Worm (Caenorhabditis elegans) whole organism, L1 larva: Measurements from ENCODE around the gene C27A2.12.
A peak's percentile ranks its signal among the peaks of the same experiment; 100 is the strongest.

Experiments
- C04F5.9 ChIP-seq: sonication (generic microtip); optimal IDR thresholded peaks from 2 replicates; lab custom pipeline; 2016; ENCODE audit warnings: missing genetic modification characterization, missing compliant biosample characterization
- C34B4.2 ChIP-seq: sonication (generic microtip); optimal IDR thresholded peaks from 2 replicates; lab custom pipeline; 2017; ENCODE audit warnings: mild to moderate bottlenecking, missing genetic modification characterization, missing compliant biosample characterization
- alr-1 ChIP-seq: fragments of 200-800 bp; sonication (Bioruptor generic); optimal IDR thresholded peaks from 2 replicates; lab custom pipeline; 2018; ENCODE audit warnings: borderline replicate concordance, mild to moderate bottlenecking, missing genetic modification characterization, missing compliant biosample characterization
- ceh-8 ChIP-seq: fragments of 200-800 bp; sonication (Bioruptor generic); optimal IDR thresholded peaks from 2 replicates; lab custom pipeline; 2018; ENCODE audit warnings: mild to moderate bottlenecking, missing genetic modification characterization, moderate library complexity, missing compliant biosample characterization
- ceh-90 ChIP-seq: sonication (generic microtip); optimal IDR thresholded peaks from 2 replicates; lab custom pipeline; 2016; ENCODE audit warnings: missing genetic modification characterization, missing compliant biosample characterization
- dsc-1 ChIP-seq: sonication (generic microtip); optimal IDR thresholded peaks from 2 replicates; lab custom pipeline; 2016; ENCODE audit warnings: mild to moderate bottlenecking, missing genetic modification characterization, missing compliant biosample characterization
- efl-1 ChIP-seq, 4 experiments: fragments of 150-350 bp; optimal IDR thresholded peaks in 3 of 4; peaks in 1 of 4; 1 replicate in 1 of 4; 2 replicates in 3 of 4; lab custom pipeline; 2014; ENCODE audit warnings: missing biosample characterization in 2 of 4, missing genetic modification characterization in 2 of 4, missing genetic modification reagents in 2 of 4
- efl-3 ChIP-seq: fragments of 200-800 bp; sonication (Bioruptor generic); optimal IDR thresholded peaks from 2 replicates; lab custom pipeline; 2018; ENCODE audit warnings: mild to moderate bottlenecking, missing genetic modification characterization, missing compliant biosample characterization
- egl-13 ChIP-seq: sonication (generic microtip); optimal IDR thresholded peaks from 2 replicates; lab custom pipeline; 2016; ENCODE audit warnings: missing genotype, missing genetic modification reagents, missing genetic modification characterization, missing compliant biosample characterization
- elt-2 ChIP-seq: sonication (generic microtip); optimal IDR thresholded peaks from 2 replicates; lab custom pipeline; 2016; ENCODE audit warnings: missing genetic modification characterization, mild to moderate bottlenecking, inconsistent platforms, missing compliant biosample characterization, missing genetic modification reagents
- elt-3 ChIP-seq, 6 experiments: fragments of 150-350 bp in 1 of 6; sonication (generic microtip); optimal IDR thresholded peaks; 2 replicates each; lab custom pipeline; 2017 to 2018; ENCODE audit warnings: missing biosample characterization in 6 of 6, missing genetic modification characterization in 6 of 6, inconsistent platforms in 1 of 6
- ets-5 ChIP-seq: fragments of 200-800 bp; sonication (Bioruptor generic); IDR thresholded peaks from 2 replicates; pipeline ENCODE4 v1.3.6; 2022; ENCODE audit warnings: missing genetic modification characterization, missing compliant biosample characterization
- fkh-8 ChIP-seq: sonication (generic microtip); optimal IDR thresholded peaks from 2 replicates; lab custom pipeline; 2016; ENCODE audit warnings: mild to moderate bottlenecking, missing genetic modification characterization, missing compliant biosample characterization
- fos-1 ChIP-seq: fragments of 150-350 bp; optimal IDR thresholded peaks from 2 replicates; lab custom pipeline; 2014; ENCODE audit warnings: missing biosample characterization, missing genetic modification characterization
- grh-1 ChIP-seq: fragments of 200-800 bp; sonication (Bioruptor generic); IDR thresholded peaks from 2 replicates; pipeline ENCODE4 v1.3.6; 2022; ENCODE audit warnings: missing genetic modification reagents, missing genetic modification characterization, missing compliant biosample characterization
- hlh-4 ChIP-seq: sonication (generic microtip); optimal IDR thresholded peaks from 2 replicates; lab custom pipeline; 2016; ENCODE audit warnings: mild to moderate bottlenecking, missing genetic modification characterization, missing compliant biosample characterization
- irx-1 ChIP-seq: sonication (generic microtip); optimal IDR thresholded peaks from 2 replicates; lab custom pipeline; 2016; ENCODE audit warnings: missing genetic modification characterization, missing compliant biosample characterization
- isw-1 ChIP-seq: fragments of 200-800 bp; sonication (Bioruptor generic); IDR thresholded peaks from 2 replicates; pipeline ENCODE4 v1.3.6; 2022; ENCODE audit warnings: missing genetic modification characterization, missing compliant biosample characterization
- jun-1 ChIP-seq: fragments of 150-350 bp; optimal IDR thresholded peaks from 2 replicates; lab custom pipeline; 2014; ENCODE audit warnings: missing biosample characterization, missing genetic modification reagents, missing genetic modification characterization
- lin-14 ChIP-seq: fragments of 200-800 bp; sonication (Bioruptor generic); optimal IDR thresholded peaks from 2 replicates; lab custom pipeline; 2018; ENCODE audit warnings: mild to moderate bottlenecking, missing genetic modification characterization, moderate library complexity, missing compliant biosample characterization
- lin-15B ChIP-seq: fragments of 150-350 bp; sonication (generic microtip); optimal IDR thresholded peaks from 3 replicates; lab custom pipeline; 2014; ENCODE audit warnings: missing biosample characterization, missing genetic modification characterization
- lin-39 ChIP-seq: fragments of 150-350 bp; optimal IDR thresholded peaks from 2 replicates; lab custom pipeline; 2014; ENCODE audit warnings: missing biosample characterization, missing genetic modification reagents, missing genetic modification characterization
- lsy-2 ChIP-seq, 2 experiments: fragments of 150-350 bp; optimal IDR thresholded peaks; 2 replicates each; lab custom pipeline; 2014; ENCODE audit warnings: missing biosample characterization in 2 of 2, missing genetic modification characterization in 2 of 2
- mab-9 ChIP-seq: fragments of 200-800 bp; sonication (Bioruptor generic); IDR thresholded peaks from 2 replicates; pipeline ENCODE4 v1.3.6; 2022; ENCODE audit warnings: missing genetic modification reagents, missing genetic modification characterization, missing compliant biosample characterization
- mef-2 ChIP-seq: fragments of 150-350 bp; optimal IDR thresholded peaks from 2 replicates; lab custom pipeline; 2014; ENCODE audit warnings: missing biosample characterization, missing genetic modification characterization
- nhr-11 ChIP-seq: fragments of 150-350 bp; optimal IDR thresholded peaks from 2 replicates; lab custom pipeline; 2014; ENCODE audit warnings: missing biosample characterization, missing genetic modification characterization
- nhr-12 ChIP-seq: sonication (generic microtip); optimal IDR thresholded peaks from 2 replicates; lab custom pipeline; 2017; ENCODE audit warnings: missing biosample characterization, missing genetic modification characterization
- nhr-237 ChIP-seq: fragments of 150-350 bp; optimal IDR thresholded peaks from 2 replicates; lab custom pipeline; 2014; ENCODE audit warnings: missing biosample characterization, missing genetic modification characterization
- nhr-28 ChIP-seq: fragments of 150-350 bp; optimal IDR thresholded peaks from 2 replicates; lab custom pipeline; 2014; ENCODE audit warnings: missing biosample characterization, missing genetic modification characterization
- nhr-47 ChIP-seq: sonication (generic microtip); optimal IDR thresholded peaks from 2 replicates; lab custom pipeline; 2016; ENCODE audit warnings: mild to moderate bottlenecking, missing genetic modification characterization, moderate library complexity, missing compliant biosample characterization
- nhr-71 ChIP-seq: sonication (generic microtip); optimal IDR thresholded peaks from 2 replicates; lab custom pipeline; 2016; ENCODE audit warnings: mild to moderate bottlenecking, missing genetic modification characterization, moderate library complexity, missing compliant biosample characterization
- nhr-77 ChIP-seq: fragments of 150-350 bp; optimal IDR thresholded peaks from 2 replicates; lab custom pipeline; 2014; ENCODE audit warnings: missing biosample characterization, missing genetic modification characterization
- nhr-84 ChIP-seq: sonication (generic microtip); optimal IDR thresholded peaks from 2 replicates; lab custom pipeline; 2017; ENCODE audit warnings: missing biosample characterization, missing genetic modification characterization
- nhr-85 ChIP-seq: sonication (generic microtip); peaks from one replicate; lab custom pipeline; 2016; ENCODE audit warnings: missing genetic modification characterization, inconsistent platforms, missing compliant biosample characterization
- pag-3 ChIP-seq: sonication (generic microtip); optimal IDR thresholded peaks from 2 replicates; lab custom pipeline; 2017; ENCODE audit warnings: missing genetic modification characterization, mild to moderate bottlenecking, missing compliant biosample characterization, antibody characterized with exemption, borderline replicate concordance; ENCODE audit not compliant: insufficient read depth
- pax-3 ChIP-seq: fragments of 200-800 bp; sonication (Bioruptor generic); optimal IDR thresholded peaks from 2 replicates; lab custom pipeline; 2018; ENCODE audit warnings: mild to moderate bottlenecking, missing genetic modification characterization, moderate library complexity, missing compliant biosample characterization
- rnt-1 ChIP-seq: sonication (generic microtip); optimal IDR thresholded peaks from 2 replicates; lab custom pipeline; 2016; ENCODE audit warnings: mild to moderate bottlenecking, missing genetic modification characterization, moderate library complexity, missing compliant biosample characterization
- snpc-4 ChIP-seq: fragments of 150-350 bp; optimal IDR thresholded peaks from 2 replicates; lab custom pipeline; 2014; ENCODE audit warnings: missing biosample characterization, missing genetic modification characterization
- snu-23 ChIP-seq: sonication (generic microtip); optimal IDR thresholded peaks from 2 replicates; lab custom pipeline; 2016; ENCODE audit warnings: missing genetic modification characterization, missing compliant biosample characterization
- swsn-7 ChIP-seq: sonication (generic microtip); optimal IDR thresholded peaks from 2 replicates; lab custom pipeline; 2016; ENCODE audit warnings: missing genetic modification characterization, missing compliant biosample characterization
- tbx-2 ChIP-seq: sonication (generic microtip); optimal IDR thresholded peaks from 2 replicates; lab custom pipeline; 2016; ENCODE audit warnings: missing genetic modification characterization, missing compliant biosample characterization
- unc-130 ChIP-seq: fragments of 150-350 bp; optimal IDR thresholded peaks from 2 replicates; lab custom pipeline; 2017; ENCODE audit warnings: missing biosample characterization, missing genetic modification characterization, inconsistent platforms
- unc-62 ChIP-seq: fragments of 150-350 bp; optimal IDR thresholded peaks from 2 replicates; lab custom pipeline; 2014; ENCODE audit warnings: missing biosample characterization, missing genetic modification reagents, missing genetic modification characterization
- vab-15 ChIP-seq: sonication (generic microtip); optimal IDR thresholded peaks from 2 replicates; lab custom pipeline; 2017; ENCODE audit warnings: missing genotype, mild to moderate bottlenecking, missing genetic modification characterization, missing compliant biosample characterization
- zag-1 ChIP-seq: fragments of 150-350 bp; optimal IDR thresholded peaks from 2 replicates; lab custom pipeline; 2014; ENCODE audit warnings: missing biosample characterization, missing genetic modification characterization
- ztf-11 ChIP-seq, 2 experiments: sonication (generic microtip); optimal IDR thresholded peaks; 2 replicates each; lab custom pipeline; 2016 to 2017; ENCODE audit warnings: missing genetic modification characterization in 2 of 2, missing biosample characterization in 1 of 2, missing compliant biosample characterization in 1 of 2

Gene C27A2.12

ce11 chrII:5071265-5071664 lies 13.3 kb upstream of the C27A2.12 start, which contains the start of gene C27A2.7:
TSS of gene C27A2.7 (minus strand) at chrII:5071365.
- TF ChIP-seq C34B4.2 (tag; lab: Kevin White, UChicago), result no peak
- no peak for TF ChIP-seq elt-3 (tag; optimal IDR thresholded peaks at IDR 0.05; lab: Kevin White, UChicago)
- no peak for TF ChIP-seq nhr-71 (tag; lab: Kevin White, UChicago)
- TF ChIP-seq ceh-8 (GFP tag; lab: Kevin White, UChicago), result no peak
- no peak for TF ChIP-seq tbx-2 (tag; lab: Kevin White, UChicago)
- no peak for TF ChIP-seq snpc-4 (tag; lab: Kevin White, UChicago)
- no peak for TF ChIP-seq egl-13 (tag; lab: Kevin White, UChicago)
- no peak for TF ChIP-seq ztf-11 (tag; optimal IDR thresholded peaks at IDR 0.05; lab: Kevin White, UChicago)
- TF ChIP-seq pax-3 (tag; lab: Kevin White, UChicago), result no peak
- TF ChIP-seq alr-1 (tag; lab: Kevin White, UChicago), result no peak
- TF ChIP-seq ceh-90, result no peak
- no peak for TF ChIP-seq irx-1 (tag; lab: Kevin White, UChicago)
- no peak for TF ChIP-seq lin-39 (tag; lab: Kevin White, UChicago)
- no peak for TF ChIP-seq C04F5.9 (tag; lab: Kevin White, UChicago)

DNA sequence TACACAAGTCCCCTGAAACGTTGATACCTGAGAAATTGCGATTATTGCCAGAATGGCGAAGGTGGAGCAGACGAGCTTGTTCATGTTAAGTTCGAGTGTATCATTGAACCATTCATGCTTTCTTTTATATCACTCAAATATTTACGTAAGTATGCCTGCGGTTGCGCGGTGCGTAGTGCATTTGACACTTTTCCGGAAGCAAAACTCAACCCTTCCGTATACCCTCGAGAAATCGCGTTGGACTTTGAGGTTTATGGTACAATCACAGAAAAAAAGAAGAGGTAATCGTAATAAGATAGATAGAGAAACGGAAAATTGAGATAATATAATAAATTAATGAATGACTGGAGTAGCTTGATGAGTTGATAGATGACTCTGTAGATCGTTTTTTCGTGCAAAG lies 11.6 kb upstream of the C27A2.12 start, which contains the start of gene idpb-2:
Gene idpb-2, minus strand, starts transcription at position 101 of the 400 bp plus-strand sequence.
- TF ChIP-seq lin-39 (tag; lab: Kevin White, UChicago) (no peak), nhr-71 (tag; lab: Kevin White, UChicago) (no peak), ceh-8 (GFP tag; lab: Kevin White, UChicago) (no peak), swsn-7 (tag; lab: Kevin White, UChicago) (no peak), nhr-85 (no peak), vab-15 (tag; lab: Kevin White, UChicago) (no peak)
- TF ChIP-seq, all 84 proteins: peak for 0

- TF ChIP-seq nhr-85, result no peak
- TF ChIP-seq nhr-28 (tag; lab: Kevin White, UChicago), result no peak
- TF ChIP-seq nhr-77, result no peak
- no peak for TF ChIP-seq hlh-4 (tag; lab: Kevin White, UChicago)
- TF ChIP-seq lsy-2 (tag; optimal IDR thresholded peaks at IDR 0.05; lab: Kevin White, UChicago), result no peak
- TF ChIP-seq pag-3 (tag; lab: Kevin White, UChicago), result no peak
- TF ChIP-seq dsc-1 (tag; lab: Kevin White, UChicago), result peak; percentile 64
- TF ChIP-seq unc-130, result no peak
- TF ChIP-seq efl-3 (GFP tag; lab: Kevin White, UChicago), result no peak
- TF ChIP-seq nhr-12 (tag; lab: Kevin White, UChicago), result no peak
- TF ChIP-seq egl-13 (tag; lab: Kevin White, UChicago), result peak; percentile 42
- no peak for TF ChIP-seq mef-2 (tag; lab: Kevin White, UChicago)
- no peak for TF ChIP-seq snu-23 (GFP tag; lab: Kevin White, UChicago)
- TF ChIP-seq ets-5 (GFP tag; lab: Robert Waterston, UW), result no peak
- no peak for TF ChIP-seq irx-1 (tag; lab: Kevin White, UChicago)
- no peak for TF ChIP-seq efl-1 (optimal IDR thresholded peaks at IDR 0.05; lab: Kevin White, UChicago)
- no peak for TF ChIP-seq efl-1 (GFP tag; optimal IDR thresholded peaks at IDR 0.05 in 1 of 2; lab: Kevin White, UChicago)
- no peak for TF ChIP-seq lin-14
- TF ChIP-seq nhr-71 (tag; lab: Kevin White, UChicago), result no peak
- no peak for TF ChIP-seq nhr-84
- TF ChIP-seq fkh-8, result peak; percentile 76
Measured at ce11 chrII:5067927-5068326, 10.0 kb upstream of the C27A2.12 start, which contains the start of gene C27A2.8. TSS of gene C27A2.8 (minus strand) at chrII:5068043.

- peak; percentile 33 for TF ChIP-seq pax-3 (tag; lab: Kevin White, UChicago)
- TF ChIP-seq mab-9 (GFP tag; lab: Robert Waterston, UW), result no peak
- no peak for TF ChIP-seq nhr-11 (tag; lab: Kevin White, UChicago)
- TF ChIP-seq lin-14, result no peak
- no peak for TF ChIP-seq jun-1 (tag; lab: Kevin White, UChicago)
- no peak for TF ChIP-seq unc-62 (GFP tag; lab: Kevin White, UChicago)
- no peak for TF ChIP-seq fkh-8
- no peak for TF ChIP-seq elt-3 (tag; optimal IDR thresholded peaks at IDR 0.05; lab: Kevin White, UChicago)
- TF ChIP-seq nhr-77, result no peak
- no peak for TF ChIP-seq isw-1 (GFP tag; lab: Robert Waterston, UW)
- no peak for TF ChIP-seq grh-1 (GFP tag; lab: Robert Waterston, UW)
- TF ChIP-seq fos-1 (tag; lab: Kevin White, UChicago), result no peak
- no peak for TF ChIP-seq nhr-237
- no peak for TF ChIP-seq rnt-1
- no peak for TF ChIP-seq egl-13 (tag; lab: Kevin White, UChicago)
- no peak for TF ChIP-seq lin-15B (tag; lab: Kevin White, UChicago)
- no peak for TF ChIP-seq elt-2 (tag; lab: Kevin White, UChicago)
- peak; percentile 26 for TF ChIP-seq nhr-47
- no peak for TF ChIP-seq zag-1 (tag; lab: Kevin White, UChicago)
- no peak for TF ChIP-seq ceh-90
Measured at ce11 chrII:5066967-5067366, 9.0 kb upstream of the C27A2.12 start.
